Worm (Caenorhabditis elegans): ENCODE data around the gene W02H3.3.

W02H3.3 gene

ce11 chrX:11122412-11122811, 24.4 kb upstream of the W02H3.3 start:
- no peak for TF ChIP-seq tbx-11 (GFP tag; IDR thresholded peaks at IDR 0.05)
- no peak for TF ChIP-seq pes-1 (GFP tag; IDR thresholded peaks at IDR 0.05)
- TF ChIP-seq ceh-36 (tag; optimal IDR thresholded peaks at IDR 0.05): no peak
- no peak for TF ChIP-seq B0310.2 (tag; optimal IDR thresholded peaks at IDR 0.05)
- no peak for TF ChIP-seq F13C5.2 (tag; optimal IDR thresholded peaks at IDR 0.05)
- TF ChIP-seq tra-4 (tag; optimal IDR thresholded peaks at IDR 0.05): no peak
- TF ChIP-seq flt-1 (GFP tag; IDR thresholded peaks at IDR 0.05): no peak
- TF ChIP-seq aly-1 (tag; optimal IDR thresholded peaks at IDR 0.05): no peak
- no peak for TF ChIP-seq ceh-13 (GFP tag; optimal IDR thresholded peaks at IDR 0.05)
- TF ChIP-seq hmbx-1 (tag; optimal IDR thresholded peaks at IDR 0.05): no peak

ce11 chrX:11120808-11121207, 22.8 kb upstream of the W02H3.3 start, which contains the start of gene R08B4.3:
Gene R08B4.3, minus strand, starts transcription at chrX:11121005.
- TF ChIP-seq hmbx-1 (tag; optimal IDR thresholded peaks at IDR 0.05) (no peak), sea-1 (GFP tag; conservative IDR thresholded peaks at IDR 0.05) (no peak), ets-7 (tag; optimal IDR thresholded peaks at IDR 0.05) (no peak), F13C5.2 (tag; optimal IDR thresholded peaks at IDR 0.05) (no peak), hnd-1 (tag; optimal IDR thresholded peaks at IDR 0.05) (no peak)

ce11 chrX:11116723-11117122, 18.7 kb upstream of the W02H3.3 start, which contains the start of gene nlp-66:
Gene nlp-66, minus strand, starts transcription at chrX:11116823.
- no peak for TF ChIP-seq F13C5.2 (tag; optimal IDR thresholded peaks at IDR 0.05)
- TF ChIP-seq aly-1 (tag; optimal IDR thresholded peaks at IDR 0.05): no peak
- no peak for TF ChIP-seq flt-1 (GFP tag; IDR thresholded peaks at IDR 0.05)
- no peak for TF ChIP-seq B0310.2 (tag; optimal IDR thresholded peaks at IDR 0.05)
- TF ChIP-seq ama-1 (optimal IDR thresholded peaks at IDR 0.05): no peak
- TF ChIP-seq sea-1 (GFP tag; conservative IDR thresholded peaks at IDR 0.05): no peak
- TF ChIP-seq tbx-11 (GFP tag; IDR thresholded peaks at IDR 0.05): no peak
- TF ChIP-seq scrt-1 (GFP tag; IDR thresholded peaks at IDR 0.05): no peak

- TF ChIP-seq tra-4 (tag; optimal IDR thresholded peaks at IDR 0.05) (no peak), F13C5.2 (tag; optimal IDR thresholded peaks at IDR 0.05) (no peak), tbx-37 (GFP tag; conservative IDR thresholded peaks at IDR 0.05) (no peak), scrt-1 (GFP tag; IDR thresholded peaks at IDR 0.05) (no peak), hnd-1 (tag; optimal IDR thresholded peaks at IDR 0.05) (no peak), ama-1 (optimal IDR thresholded peaks at IDR 0.05) (no peak), flt-1 (GFP tag; IDR thresholded peaks at IDR 0.05) (no peak), tbx-11 (GFP tag; IDR thresholded peaks at IDR 0.05) (no peak), ceh-36 (tag; optimal IDR thresholded peaks at IDR 0.05) (no peak)
These were observed 16.4 kb upstream of the W02H3.3 start for ce11 chrX:11114420-11114819.

- TF ChIP-seq hnd-1 (tag; optimal IDR thresholded peaks at IDR 0.05) (no peak), tbx-11 (GFP tag; IDR thresholded peaks at IDR 0.05) (no peak), hmbx-1 (tag; optimal IDR thresholded peaks at IDR 0.05) (no peak), B0310.2 (tag; optimal IDR thresholded peaks at IDR 0.05) (no peak), tbx-37 (GFP tag; conservative IDR thresholded peaks at IDR 0.05) (no peak), hmg-4 (GFP tag; optimal IDR thresholded peaks at IDR 0.05) (no peak), tra-4 (tag; optimal IDR thresholded peaks at IDR 0.05) (no peak), ceh-13 (GFP tag; optimal IDR thresholded peaks at IDR 0.05) (no peak), scrt-1 (GFP tag; IDR thresholded peaks at IDR 0.05) (no peak), F13C5.2 (tag; optimal IDR thresholded peaks at IDR 0.05) (no peak), ets-7 (tag; optimal IDR thresholded peaks at IDR 0.05) (no peak)
These were observed 11.2 kb upstream of the W02H3.3 start, which contains the start of gene grd-1 for ce11 chrX:11109200-11109599. Gene grd-1, plus strand, starts transcription at chrX:11109440.

ce11 chrX:11107076-11107475, 9.1 kb upstream of the W02H3.3 start, which contains the start of gene clc-17:
Gene clc-17, plus strand, starts transcription at chrX:11107376.
- TF ChIP-seq F13C5.2 (tag; optimal IDR thresholded peaks at IDR 0.05): no peak
- no peak for TF ChIP-seq aly-1 (tag; optimal IDR thresholded peaks at IDR 0.05)
- TF ChIP-seq ets-7 (tag; optimal IDR thresholded peaks at IDR 0.05): no peak
- no peak for TF ChIP-seq scrt-1 (GFP tag; IDR thresholded peaks at IDR 0.05)
- no peak for TF ChIP-seq pes-1 (GFP tag; IDR thresholded peaks at IDR 0.05)
- TF ChIP-seq tra-4 (tag; optimal IDR thresholded peaks at IDR 0.05): no peak
- TF ChIP-seq B0310.2 (tag; optimal IDR thresholded peaks at IDR 0.05): no peak

ce11 chrX:11104883-11105629, 7.1 kb upstream of the W02H3.3 start, which contains the start of gene W02H3.1:
Gene W02H3.1, minus strand, starts transcription at chrX:11105460.
- no peak for TF ChIP-seq pes-1 (GFP tag; IDR thresholded peaks at IDR 0.05)
- no peak for TF ChIP-seq sea-1 (GFP tag; conservative IDR thresholded peaks at IDR 0.05)
- no peak for TF ChIP-seq ceh-36 (tag; optimal IDR thresholded peaks at IDR 0.05)
- no peak for TF ChIP-seq hmbx-1 (tag; optimal IDR thresholded peaks at IDR 0.05)
- no peak for TF ChIP-seq tbx-11 (GFP tag; IDR thresholded peaks at IDR 0.05)
- TF ChIP-seq ama-1 (optimal IDR thresholded peaks at IDR 0.05): no peak
- no peak for TF ChIP-seq aly-1 (tag; optimal IDR thresholded peaks at IDR 0.05)
- no peak for TF ChIP-seq hmg-4 (GFP tag; optimal IDR thresholded peaks at IDR 0.05)
- no peak for TF ChIP-seq F13C5.2 (tag; optimal IDR thresholded peaks at IDR 0.05)
- no peak for TF ChIP-seq B0310.2 (tag; optimal IDR thresholded peaks at IDR 0.05)

- TF ChIP-seq tbx-11 (GFP tag; IDR thresholded peaks at IDR 0.05) (no peak), B0310.2 (tag; optimal IDR thresholded peaks at IDR 0.05) (no peak), pes-1 (GFP tag; IDR thresholded peaks at IDR 0.05) (no peak), sea-1 (GFP tag; conservative IDR thresholded peaks at IDR 0.05) (no peak), scrt-1 (GFP tag; IDR thresholded peaks at IDR 0.05) (no peak), ceh-36 (tag; optimal IDR thresholded peaks at IDR 0.05) (no peak), hmg-4 (GFP tag; optimal IDR thresholded peaks at IDR 0.05) (no peak), ama-1 (optimal IDR thresholded peaks at IDR 0.05) (no peak), ets-7 (tag; optimal IDR thresholded peaks at IDR 0.05) (no peak), flt-1 (GFP tag; IDR thresholded peaks at IDR 0.05) (no peak), F13C5.2 (tag; optimal IDR thresholded peaks at IDR 0.05) (no peak), hnd-1 (tag; optimal IDR thresholded peaks at IDR 0.05) (no peak), tbx-37 (GFP tag; conservative IDR thresholded peaks at IDR 0.05) (no peak), hmbx-1 (tag; optimal IDR thresholded peaks at IDR 0.05) (no peak), tra-4 (tag; optimal IDR thresholded peaks at IDR 0.05) (no peak)
These were observed 5.2 kb upstream of the W02H3.3 start for ce11 chrX:11103173-11103572.

All from whole organism, early embryonic.